Worm (Caenorhabditis elegans): ENCODE measurements around the gene rpl-35.

- TF ChIP-seq ama-1 (optimal IDR thresholded peaks at IDR 0.05) (no peak), unc-62 (GFP tag; optimal IDR thresholded peaks at IDR 0.05) (no peak), ZK546.5 (tag; optimal IDR thresholded peaks at IDR 0.05) (no peak), R02D3.7 (tag; optimal IDR thresholded peaks at IDR 0.05) (no peak), unc-39 (tag; optimal IDR thresholded peaks at IDR 0.05) (no peak), elt-2 (tag; optimal IDR thresholded peaks at IDR 0.05) (no peak), mdl-1 (tag; optimal IDR thresholded peaks at IDR 0.05) (no peak), elt-1 (tag; optimal IDR thresholded peaks at IDR 0.05) (no peak), nhr-25 (tag; optimal IDR thresholded peaks at IDR 0.05) (no peak), lin-39 (tag; optimal IDR thresholded peaks at IDR 0.05) (no peak), ceh-9 (tag; optimal IDR thresholded peaks at IDR 0.05) (no peak), nhr-12 (tag; optimal IDR thresholded peaks at IDR 0.05) (no peak), nhr-67 (tag; optimal IDR thresholded peaks at IDR 0.05) (no peak)
Measured at ce11 chrIII:7815571-7816348, 39.2 kb upstream of the rpl-35 start.
